Fruit fly (Drosophila melanogaster): ENCODE measurements around the gene Spn77Ba.

Gene Spn77Ba

dm6 chr3L:20299110-20299509 lies 17.9 kb upstream of the Spn77Ba start, which contains the start of gene SCCRO4:
TSS of gene SCCRO4 (plus strand) at chr3L:20299410.
- no peak for TF ChIP-seq CG33557 (GFP tag; optimal IDR thresholded peaks at IDR 0.05)
- no peak for TF ChIP-seq slbo (GFP tag; IDR thresholded peaks at IDR 0.05)
- no peak for TF ChIP-seq dati (GFP tag; IDR thresholded peaks at IDR 0.05)
- no peak for TF ChIP-seq CG13123 (GFP tag; optimal IDR thresholded peaks at IDR 0.05)
- TF ChIP-seq Gsc (GFP tag; IDR thresholded peaks at IDR 0.05): no peak
- no peak for TF ChIP-seq lab (GFP tag; optimal IDR thresholded peaks at IDR 0.05)
- no peak for TF ChIP-seq CG9932 (GFP tag; IDR thresholded peaks at IDR 0.05)
- no peak for TF ChIP-seq cwo (GFP tag; optimal IDR thresholded peaks at IDR 0.05)
- TF ChIP-seq CG7963 (GFP tag; IDR thresholded peaks at IDR 0.05; ENCODE audit: partially characterized antibody): no peak
- TF ChIP-seq CG4328 (GFP tag; optimal IDR thresholded peaks at IDR 0.05): no peak
- TF ChIP-seq en (GFP tag; optimal IDR thresholded peaks at IDR 0.05): no peak
- TF ChIP-seq CG7839 (tag; optimal IDR thresholded peaks at IDR 0.05): no peak
- TF ChIP-seq mirr (GFP tag; optimal IDR thresholded peaks at IDR 0.05): no peak
- TF ChIP-seq Taf1 (GFP tag; IDR thresholded peaks at IDR 0.05): no peak

- TF ChIP-seq CG11696 (GFP tag; IDR thresholded peaks at IDR 0.05) (peak; percentile 20; the same call in 1 of the 2 replicates), psq (GFP tag; optimal IDR thresholded peaks at IDR 0.05) (peak; percentile 63), CG1603 (tag; optimal IDR thresholded peaks at IDR 0.05) (peak; percentile 58), Atf3 (GFP tag; optimal IDR thresholded peaks at IDR 0.05) (peak; percentile 13), HLH54F (GFP tag; optimal IDR thresholded peaks at IDR 0.05) (peak; percentile 70), CG12659 (GFP tag; optimal IDR thresholded peaks at IDR 0.05) (peak; percentile 91), tup (GFP tag; optimal IDR thresholded peaks at IDR 0.05) (peak; percentile 62), GATAe (GFP tag; conservative IDR thresholded peaks at IDR 0.05) (no peak; the same call in 1 of the 2 replicates), zfh2 (GFP tag; optimal IDR thresholded peaks at IDR 0.05) (peak; percentile 79), twi (tag; optimal IDR thresholded peaks at IDR 0.05) (peak; percentile 72), Jarid2 (GFP tag; optimal IDR thresholded peaks at IDR 0.05) (no peak), ranshi (GFP tag; IDR thresholded peaks at IDR 0.05) (peak; percentile 77; the same call in 1 of the 2 replicates), CG6175 (GFP tag; IDR thresholded peaks at IDR 0.05) (peak; percentile 43; the same call in 1 of the 3 replicates), amos (GFP tag; IDR thresholded peaks at IDR 0.05; ENCODE audit: partially characterized antibody) (peak; percentile 96), Hr39 (optimal IDR thresholded peaks at IDR 0.05) (no peak), CG18262 (tag; optimal IDR thresholded peaks at IDR 0.05) (peak; percentile 73), CG32772 (GFP tag; IDR thresholded peaks at IDR 0.05) (peak; percentile 80), chif (GFP tag; optimal IDR thresholded peaks at IDR 0.05) (peak; percentile 44 to 57), CG4424 (GFP tag; optimal IDR thresholded peaks at IDR 0.05) (peak; percentile 78), YL-1 (GFP tag; optimal IDR thresholded peaks at IDR 0.05) (peak; percentile 89), CG9609 (GFP tag; optimal IDR thresholded peaks at IDR 0.05) (peak; percentile 70), CG2875 (GFP tag; optimal IDR thresholded peaks at IDR 0.05) (peak; percentile 22), CG17912 (GFP tag; optimal IDR thresholded peaks at IDR 0.05) (peak; percentile 23), CG1024 (GFP tag; IDR thresholded peaks at IDR 0.05) (peak; percentile 64), CG9932 (GFP tag; IDR thresholded peaks at IDR 0.05) (peak; percentile 93), CG10959 (GFP tag; IDR thresholded peaks at IDR 0.05) (peak; percentile 66), bab2 (GFP tag; optimal IDR thresholded peaks at IDR 0.05) (peak; percentile 64), CG10431 (GFP tag; optimal IDR thresholded peaks at IDR 0.05) (peak; percentile 39), Bgb (GFP tag; IDR thresholded peaks at IDR 0.05; ENCODE audit: partially characterized antibody) (peak; percentile 95), ewg (GFP tag; optimal IDR thresholded peaks at IDR 0.05) (peak; percentile 87), Med (GFP tag) (peak; percentile 93), ac (GFP tag; optimal IDR thresholded peaks at IDR 0.05) (no peak), D19B (GFP tag; optimal IDR thresholded peaks at IDR 0.05) (no peak), gce (GFP tag; IDR thresholded peaks at IDR 0.05) (no peak), CG10654 (GFP tag; optimal IDR thresholded peaks at IDR 0.05) (peak; percentile 78), B-H2 (GFP tag; optimal IDR thresholded peaks at IDR 0.05) (peak; percentile 66), Xbp1 (GFP tag; optimal IDR thresholded peaks at IDR 0.05) (peak; percentile 92)
Observed at dm6 chr3L:20302081-20302630, 14.8 kb upstream of the Spn77Ba start, which contains the start of gene Pex23. TSS of gene Pex23 (minus strand) at chr3L:20302141.
